Worm (Caenorhabditis elegans) whole organism, L2 larva: Measurements from ENCODE around the gene Y54E2A.10.

Experiments
- C34F6.9 ChIP-seq: fragments of 150-350 bp; optimal IDR thresholded peaks from 2 replicates; lab custom pipeline; 2014; ENCODE audit warnings: missing biosample characterization, missing genetic modification characterization
- F13H6.1 ChIP-seq: sonication (generic microtip); optimal IDR thresholded peaks from 2 replicates; lab custom pipeline; 2016; ENCODE audit warnings: missing genetic modification characterization, missing compliant biosample characterization
- R02D3.7 ChIP-seq: fragments of 150-350 bp; optimal IDR thresholded peaks from 2 replicates; lab custom pipeline; 2014; ENCODE audit warnings: missing biosample characterization, missing genetic modification characterization
- Y55F3AM.14 ChIP-seq: fragments of 200-800 bp; sonication (Bioruptor generic); optimal IDR thresholded peaks from 2 replicates; lab custom pipeline; 2018; ENCODE audit warnings: mild to moderate bottlenecking, missing genetic modification characterization, missing compliant biosample characterization
- ZK546.5 ChIP-seq: sonication (generic microtip); optimal IDR thresholded peaks from 2 replicates; lab custom pipeline; 2017; ENCODE audit warnings: missing biosample characterization, missing genetic modification characterization
- alr-1 ChIP-seq: fragments of 150-350 bp; optimal IDR thresholded peaks from 2 replicates; lab custom pipeline; 2014; ENCODE audit warnings: missing biosample characterization, missing genetic modification characterization
- ama-1 ChIP-seq: fragments of 150-350 bp; optimal IDR thresholded peaks from 2 replicates; lab custom pipeline; 2018; ENCODE audit warnings: inconsistent platforms
- blmp-1 ChIP-seq: sonication (generic microtip); optimal IDR thresholded peaks from 2 replicates; lab custom pipeline; 2017; ENCODE audit warnings: missing genetic modification characterization, mild to moderate bottlenecking, missing compliant biosample characterization, antibody characterized with exemption, moderate library complexity; ENCODE audit not compliant: insufficient read depth
- ceh-16 ChIP-seq: fragments of 150-350 bp; optimal IDR thresholded peaks from 2 replicates; lab custom pipeline; 2014; ENCODE audit warnings: missing biosample characterization, missing genetic modification characterization
- ceh-82 ChIP-seq: fragments of 150-350 bp; optimal IDR thresholded peaks from 2 replicates; lab custom pipeline; 2014; ENCODE audit warnings: missing biosample characterization, missing genetic modification characterization
- crh-2 ChIP-seq: sonication (generic microtip); optimal IDR thresholded peaks from 2 replicates; lab custom pipeline; 2017; ENCODE audit warnings: missing biosample characterization, missing genetic modification characterization
- dmd-4 ChIP-seq: sonication (generic microtip); optimal IDR thresholded peaks from 2 replicates; lab custom pipeline; 2017; ENCODE audit warnings: missing biosample characterization, missing genetic modification characterization
- egl-27 ChIP-seq: sonication (generic microtip); optimal IDR thresholded peaks from 3 replicates; lab custom pipeline; 2017; ENCODE audit warnings: missing biosample characterization, missing genetic modification reagents, missing genetic modification characterization
- elt-3 ChIP-seq: sonication (generic microtip); optimal IDR thresholded peaks from 2 replicates; lab custom pipeline; 2017; ENCODE audit warnings: missing biosample characterization, missing genetic modification characterization
- fos-1 ChIP-seq: fragments of 150-350 bp; optimal IDR thresholded peaks from 2 replicates; lab custom pipeline; 2014; ENCODE audit warnings: missing biosample characterization, missing genetic modification characterization
- gmeb-1 ChIP-seq: fragments of 150-350 bp; optimal IDR thresholded peaks from 2 replicates; lab custom pipeline; 2014; ENCODE audit warnings: missing biosample characterization, missing genetic modification characterization
- lin-11 ChIP-seq: fragments of 150-350 bp; sonication (generic microtip); optimal IDR thresholded peaks from 2 replicates; lab custom pipeline; 2014; ENCODE audit warnings: missing biosample characterization, missing genetic modification characterization, inconsistent platforms, mixed read lengths
- lin-13 ChIP-seq: fragments of 150-350 bp; optimal IDR thresholded peaks from 2 replicates; lab custom pipeline; 2014; ENCODE audit warnings: missing biosample characterization, missing genetic modification reagents, missing genetic modification characterization
- lin-39 ChIP-seq: fragments of 150-350 bp; optimal IDR thresholded peaks from 2 replicates; lab custom pipeline; 2014; ENCODE audit warnings: missing biosample characterization, missing genetic modification reagents, missing genetic modification characterization
- lsy-2 ChIP-seq, 2 experiments: fragments of 150-350 bp in 1 of 2; sonication (generic microtip) in 1 of 2; optimal IDR thresholded peaks; 2 replicates each; lab custom pipeline; 2014 to 2017; ENCODE audit warnings: missing biosample characterization in 2 of 2, missing genetic modification characterization in 2 of 2
- mab-5 ChIP-seq: fragments of 150-350 bp; optimal IDR thresholded peaks from 2 replicates; lab custom pipeline; 2014; ENCODE audit warnings: missing biosample characterization, missing genetic modification characterization
- mbf-1 ChIP-seq: sonication (generic microtip); optimal IDR thresholded peaks from 2 replicates; lab custom pipeline; 2017; ENCODE audit warnings: missing biosample characterization, missing genetic modification characterization
- mdl-1 ChIP-seq, 2 experiments: fragments of 150-350 bp in 1 of 2; sonication (generic microtip) in 1 of 2; optimal IDR thresholded peaks; 2 replicates each; lab custom pipeline; 2017; ENCODE audit warnings: missing biosample characterization in 2 of 2, missing genetic modification characterization in 2 of 2
- nhr-10 ChIP-seq: sonication (generic microtip); optimal IDR thresholded peaks from 2 replicates; lab custom pipeline; 2017; ENCODE audit warnings: missing biosample characterization, missing genetic modification characterization
- nhr-11 ChIP-seq: fragments of 150-350 bp; optimal IDR thresholded peaks from 2 replicates; lab custom pipeline; 2014; ENCODE audit warnings: missing biosample characterization, missing genetic modification characterization
- nhr-129 ChIP-seq: fragments of 150-350 bp; optimal IDR thresholded peaks from 2 replicates; lab custom pipeline; 2014; ENCODE audit warnings: missing biosample characterization, missing genetic modification characterization
- nhr-21 ChIP-seq: fragments of 150-350 bp; optimal IDR thresholded peaks from 2 replicates; lab custom pipeline; 2014; ENCODE audit warnings: missing biosample characterization, missing genetic modification characterization
- nhr-237 ChIP-seq: fragments of 150-350 bp; optimal IDR thresholded peaks from 2 replicates; lab custom pipeline; 2014; ENCODE audit warnings: missing biosample characterization, missing genetic modification characterization
- nhr-25 ChIP-seq: fragments of 150-350 bp; sonication (generic microtip); optimal IDR thresholded peaks from 3 replicates; lab custom pipeline; 2014; ENCODE audit warnings: missing biosample characterization, missing genetic modification characterization
- nhr-6 ChIP-seq: fragments of 150-350 bp; optimal IDR thresholded peaks from 2 replicates; lab custom pipeline; 2014; ENCODE audit warnings: missing biosample characterization, missing genetic modification characterization
- sem-4 ChIP-seq: fragments of 150-350 bp; optimal IDR thresholded peaks from 2 replicates; lab custom pipeline; 2014; ENCODE audit warnings: missing biosample characterization, missing genetic modification reagents, missing genetic modification characterization
- skn-1 ChIP-seq: sonication (generic microtip); optimal IDR thresholded peaks from 2 replicates; lab custom pipeline; 2017; ENCODE audit warnings: missing biosample characterization, missing genetic modification characterization
- sma-3 ChIP-seq: sonication (generic microtip); optimal IDR thresholded peaks from 2 replicates; lab custom pipeline; 2016; ENCODE audit warnings: missing genetic modification reagents, missing genetic modification characterization, missing compliant biosample characterization
- sma-9 ChIP-seq, 2 experiments: fragments of 150-350 bp in 1 of 2; sonication (generic microtip) in 1 of 2; optimal IDR thresholded peaks; 2 replicates each; lab custom pipeline; 2014 to 2016; ENCODE audit warnings: missing genetic modification characterization in 2 of 2, mild to moderate bottlenecking in 1 of 2, missing biosample characterization in 1 of 2, missing compliant biosample characterization in 1 of 2, missing genetic modification reagents in 1 of 2, moderate library complexity in 1 of 2
- snpc-4 ChIP-seq: fragments of 150-350 bp; optimal IDR thresholded peaks from 2 replicates; lab custom pipeline; 2014; ENCODE audit warnings: missing biosample characterization, missing genetic modification characterization
- unc-39 ChIP-seq: fragments of 150-350 bp; optimal IDR thresholded peaks from 2 replicates; lab custom pipeline; 2014; ENCODE audit warnings: missing biosample characterization, missing genetic modification characterization
- unc-55 ChIP-seq: fragments of 150-350 bp; sonication (generic microtip); optimal IDR thresholded peaks from 3 replicates; lab custom pipeline; 2014; ENCODE audit warnings: missing biosample characterization, missing genetic modification reagents, missing genetic modification characterization
- unc-62 ChIP-seq: fragments of 150-350 bp; optimal IDR thresholded peaks from 2 replicates; lab custom pipeline; 2014; ENCODE audit warnings: missing biosample characterization, missing genetic modification reagents, missing genetic modification characterization
- zag-1 ChIP-seq: fragments of 150-350 bp; optimal IDR thresholded peaks from 2 replicates; lab custom pipeline; 2014; ENCODE audit warnings: missing biosample characterization, missing genetic modification characterization
- ztf-1 ChIP-seq: fragments of 200-800 bp; sonication (Bioruptor generic); conservative IDR thresholded peaks from 2 replicates; pipeline ENCODE4 v1.3.6; 2022; ENCODE audit warnings: missing genetic modification characterization, missing compliant biosample characterization
- ztf-11 ChIP-seq: sonication (generic microtip); optimal IDR thresholded peaks from 2 replicates; lab custom pipeline; 2017; ENCODE audit warnings: missing biosample characterization, missing genetic modification characterization
- ztf-4 ChIP-seq: fragments of 150-350 bp; optimal IDR thresholded peaks from 2 replicates; lab custom pipeline; 2014; ENCODE audit warnings: missing biosample characterization, missing genetic modification characterization

The Y54E2A.10 gene

DNA sequence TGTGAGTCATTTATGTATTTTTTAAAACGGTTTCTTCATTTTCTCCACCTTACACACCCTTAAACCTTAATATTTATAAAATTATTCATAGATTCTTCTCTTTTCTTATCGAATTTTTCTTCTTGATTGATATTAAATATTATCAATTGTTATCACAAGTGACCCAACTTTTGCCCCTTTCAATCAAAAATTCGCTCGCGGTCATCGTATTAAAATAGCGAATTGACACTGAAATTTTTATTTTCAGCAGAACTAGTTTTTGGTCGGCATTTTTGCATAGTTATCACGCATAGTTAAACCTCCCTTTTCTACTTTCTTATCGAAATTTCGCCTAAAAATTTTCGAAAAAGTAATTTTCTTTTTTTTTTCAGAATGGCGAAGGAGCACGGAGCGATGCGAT is 21.8 kb downstream of the Y54E2A.10 start:
- TF ChIP-seq ceh-82 (tag; lab: Kevin White, UChicago) (no peak), fos-1 (peak; percentile 95), ceh-16 (tag; lab: Kevin White, UChicago) (no peak), sma-9 (GFP tag; optimal IDR thresholded peaks at IDR 0.05; lab: Kevin White, UChicago) (peak; percentile 50), sma-9 (tag; optimal IDR thresholded peaks at IDR 0.05; lab: Kevin White, UChicago) (no peak), gmeb-1 (tag; lab: Kevin White, UChicago) (peak; percentile 22)
- TF ChIP-seq, all 48 proteins: peak for 3

DNA sequence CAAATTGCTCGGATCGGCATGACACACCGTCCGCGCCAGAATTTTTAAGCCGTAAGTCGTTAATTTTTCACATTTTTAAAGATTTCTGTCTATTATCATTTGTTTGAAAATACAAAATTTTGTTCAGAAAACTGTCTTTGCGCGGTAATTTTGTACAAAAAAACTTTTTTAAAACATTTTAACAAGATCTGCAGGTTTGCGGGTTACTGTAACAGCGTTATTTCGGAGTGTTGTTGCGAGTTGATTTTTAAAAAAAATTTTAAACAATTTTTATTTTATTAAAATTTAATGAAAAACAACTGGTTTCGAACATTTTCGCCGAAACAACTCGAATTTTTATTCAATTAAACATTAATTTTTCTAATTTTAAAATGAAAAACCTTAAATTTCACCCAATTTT is 22.3 kb downstream of the Y54E2A.10 start:
- TF ChIP-seq dmd-4 (tag; lab: Kevin White, UChicago) (no peak), mbf-1 (tag; lab: Kevin White, UChicago) (no peak), R02D3.7 (tag; lab: Kevin White, UChicago) (no peak), unc-39 (no peak), unc-62 (GFP tag; lab: Kevin White, UChicago) (no peak), mdl-1 (tag; optimal IDR thresholded peaks at IDR 0.05; lab: Kevin White, UChicago) (no peak), unc-55 (GFP tag; lab: Kevin White, UChicago) (no peak), ztf-11 (tag; lab: Kevin White, UChicago) (no peak), blmp-1 (tag; lab: Kevin White, UChicago) (no peak), nhr-10 (tag; lab: Kevin White, UChicago) (no peak)

DNA sequence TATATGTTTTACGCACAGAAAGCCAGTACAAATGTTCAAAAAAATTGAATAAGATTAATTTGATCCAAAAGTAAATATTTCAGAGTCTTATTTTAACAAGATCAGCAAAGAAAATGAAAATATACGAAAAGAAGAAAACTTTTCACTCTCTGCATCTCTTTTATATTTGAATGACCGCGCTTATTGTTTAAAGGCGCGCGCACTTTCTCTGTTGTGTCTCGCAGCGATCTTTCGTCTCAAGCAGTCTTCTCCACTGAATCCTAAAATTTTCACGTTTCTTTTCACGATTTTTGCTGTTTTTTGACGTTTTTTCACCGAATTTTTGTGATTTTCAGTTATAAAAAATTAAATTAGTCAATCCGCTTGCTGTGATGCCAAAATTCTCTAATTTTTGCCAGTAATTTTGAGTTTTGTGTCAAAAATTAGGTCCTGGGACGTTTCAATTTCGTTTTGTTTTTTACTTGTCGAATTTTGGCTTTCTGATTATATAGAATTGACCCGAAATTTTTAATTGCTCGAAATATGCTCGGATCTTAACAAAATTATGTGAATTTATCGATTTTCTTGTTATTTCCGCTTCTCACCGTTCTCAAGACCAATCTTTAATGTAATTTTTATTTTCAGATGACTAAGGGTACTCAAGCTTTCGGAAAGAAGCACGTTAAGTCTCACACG is 24.2 kb downstream of the Y54E2A.10 start, which contains the start of gene W01D2.1:
TSS of gene W01D2.1 (plus strand) at position 625 of the 675 bp plus-strand sequence.
- TF ChIP-seq Y55F3AM.14 (GFP tag; lab: Kevin White, UChicago) (no peak), lin-39 (tag; lab: Kevin White, UChicago) (no peak), C34F6.9 (tag; lab: Kevin White, UChicago) (peak; percentile 80), lsy-2 (tag; optimal IDR thresholded peaks at IDR 0.05; lab: Kevin White, UChicago) (peak; percentile 47 to 86), unc-39 (no peak), snpc-4 (peak; percentile 77), sma-9 (GFP tag; optimal IDR thresholded peaks at IDR 0.05; lab: Kevin White, UChicago) (peak; percentile 39), sma-9 (tag; optimal IDR thresholded peaks at IDR 0.05; lab: Kevin White, UChicago) (no peak), mab-5 (tag; lab: Kevin White, UChicago) (peak; percentile 23), zag-1 (peak; percentile 26), unc-55 (GFP tag; lab: Kevin White, UChicago) (peak; percentile 95), fos-1 (peak; percentile 27), nhr-237 (tag; lab: Kevin White, UChicago) (no peak), blmp-1 (tag; lab: Kevin White, UChicago) (peak; percentile 21), nhr-11 (tag; lab: Kevin White, UChicago) (no peak), unc-62 (GFP tag; lab: Kevin White, UChicago) (no peak), dmd-4 (tag; lab: Kevin White, UChicago) (no peak), ZK546.5 (tag; lab: Kevin White, UChicago) (no peak), sem-4 (peak; percentile 36), ztf-1 (GFP tag; lab: Robert Waterston, UW) (no peak), gmeb-1 (tag; lab: Kevin White, UChicago) (peak; percentile 88), lin-11 (peak; percentile 46), nhr-25 (tag; lab: Kevin White, UChicago) (peak; percentile 62), elt-3 (no peak), skn-1 (no peak), nhr-21 (peak; percentile 61), ama-1 (lab: Kevin White, UChicago) (peak; percentile 7), lin-13 (GFP tag; lab: Kevin White, UChicago) (peak; percentile 52), crh-2 (tag; lab: Kevin White, UChicago) (peak; percentile 73), nhr-6 (tag; lab: Kevin White, UChicago) (peak; percentile 36), mbf-1 (tag; lab: Kevin White, UChicago) (no peak), egl-27 (tag; lab: Kevin White, UChicago) (no peak), alr-1 (tag; lab: Kevin White, UChicago) (no peak), sma-3 (GFP tag; lab: Kevin White, UChicago) (peak; percentile 35), R02D3.7 (tag; lab: Kevin White, UChicago) (no peak), ztf-4 (peak; percentile 48), nhr-129 (tag; lab: Kevin White, UChicago) (peak; percentile 70), F13H6.1 (tag; lab: Kevin White, UChicago) (peak; percentile 26)
